Fruit fly (Drosophila melanogaster): ENCODE results near the gene nis.
A peak's percentile ranks its signal among the peaks of the same experiment; 100 is the strongest.

The nis gene

dm6 chr2L:1634099-1634856 is 47.3 kb upstream of the nis start (continued):
- TF ChIP-seq scrt (GFP tag; optimal IDR thresholded peaks at IDR 0.05) (peak; percentile 71), abd-A (tag; optimal IDR thresholded peaks at IDR 0.05) (no peak), CG14014 (GFP tag; IDR thresholded peaks at IDR 0.05) (peak; percentile 89), Scr (GFP tag; IDR thresholded peaks at IDR 0.05; ENCODE audit: partially characterized antibody) (no peak), Hr51 (GFP tag; optimal IDR thresholded peaks at IDR 0.05) (peak; percentile 56), slp2 (GFP tag; optimal IDR thresholded peaks at IDR 0.05) (peak; percentile 69), kay (GFP tag; optimal IDR thresholded peaks at IDR 0.05) (peak; percentile 51), ci (GFP tag; IDR thresholded peaks at IDR 0.05) (no peak), sug (tag; optimal IDR thresholded peaks at IDR 0.05) (peak; percentile 76), CG14710 (tag; optimal IDR thresholded peaks at IDR 0.05) (no peak), peb (GFP tag; IDR thresholded peaks at IDR 0.05) (no peak), CG3838 (GFP tag; optimal IDR thresholded peaks at IDR 0.05) (peak; percentile 43), pho (GFP tag; optimal IDR thresholded peaks at IDR 0.05) (peak; percentile 88), sima (GFP tag; optimal IDR thresholded peaks at IDR 0.05) (no peak), CG11695 (GFP tag; IDR thresholded peaks at IDR 0.05) (peak; percentile 67), pb (GFP tag; optimal IDR thresholded peaks at IDR 0.05) (peak; percentile 34), tap (tag; optimal IDR thresholded peaks at IDR 0.05) (peak; percentile 46), CG4707 (GFP tag; optimal IDR thresholded peaks at IDR 0.05) (no peak), HLHmδ (GFP tag; optimal IDR thresholded peaks at IDR 0.05) (no peak), CG33557 (GFP tag; optimal IDR thresholded peaks at IDR 0.05) (no peak), CG13894 (tag; optimal IDR thresholded peaks at IDR 0.05) (peak; percentile 82), jigr1 (GFP tag; IDR thresholded peaks at IDR 0.05) (no peak), unpg (GFP tag; optimal IDR thresholded peaks at IDR 0.05) (peak; percentile 62), ssp (GFP tag; IDR thresholded peaks at IDR 0.05) (peak; percentile 36), CG9932 (GFP tag; IDR thresholded peaks at IDR 0.05) (peak; percentile 92), tx (GFP tag; optimal IDR thresholded peaks at IDR 0.05) (peak; percentile 58), CG17912 (GFP tag; optimal IDR thresholded peaks at IDR 0.05) (no peak), CG9609 (GFP tag; optimal IDR thresholded peaks at IDR 0.05) (peak; percentile 56), CG12744 (GFP tag; optimal IDR thresholded peaks at IDR 0.05) (peak; percentile 44), CG31365 (tag; optimal IDR thresholded peaks at IDR 0.05) (no peak), ERR (GFP tag; optimal IDR thresholded peaks at IDR 0.05) (peak; percentile 64), tup (GFP tag; optimal IDR thresholded peaks at IDR 0.05) (peak; percentile 9), pum (GFP tag; optimal IDR thresholded peaks at IDR 0.05) (peak; percentile 37), CG6654 (GFP tag; optimal IDR thresholded peaks at IDR 0.05) (peak; percentile 30), lmd (GFP tag; IDR thresholded peaks at IDR 0.05) (peak; percentile 86), CG16863 (GFP tag; optimal IDR thresholded peaks at IDR 0.05) (peak; percentile 41), CG14050 (GFP tag; IDR thresholded peaks at IDR 0.05) (peak; percentile 53; the same call in 2 of the 3 replicates), lab (GFP tag; optimal IDR thresholded peaks at IDR 0.05) (peak; percentile 93), HLH4C (GFP tag; IDR thresholded peaks at IDR 0.05; ENCODE audit: partially characterized antibody) (no peak), otp (GFP tag; IDR thresholded peaks at IDR 0.05) (no peak), CrebB (tag; optimal IDR thresholded peaks at IDR 0.05) (peak; percentile 36), exex (tag; optimal IDR thresholded peaks at IDR 0.05) (peak; percentile 89), tgo (GFP tag; IDR thresholded peaks at IDR 0.05) (peak; percentile 76), Mes4 (GFP tag; optimal IDR thresholded peaks at IDR 0.05) (no peak), CG31224 (GFP tag; IDR thresholded peaks at IDR 0.05) (peak; percentile 80), jing (GFP tag; optimal IDR thresholded peaks at IDR 0.05) (no peak), kah (GFP tag; optimal IDR thresholded peaks at IDR 0.05) (no peak), knrl (GFP tag; IDR thresholded peaks at IDR 0.05; ENCODE audit: partially characterized antibody) (no peak), CkIIα-i1 (GFP tag; IDR thresholded peaks at IDR 0.05) (no peak), CG3281 (GFP tag; optimal IDR thresholded peaks at IDR 0.05) (peak; percentile 89)
